Worm (Caenorhabditis elegans): ENCODE data around the gene F09E5.11.

- no peak for TF ChIP-seq W03F9.2 (tag; optimal IDR thresholded peaks at IDR 0.05)
- TF ChIP-seq dao-5 (tag; optimal IDR thresholded peaks at IDR 0.05) = no peak
Observed at ce11 chrII:5337495-5337840, 20.5 kb downstream of the F09E5.11 start.
